Worm (Caenorhabditis elegans): ENCODE measurements around the gene srp-6.

DNA sequence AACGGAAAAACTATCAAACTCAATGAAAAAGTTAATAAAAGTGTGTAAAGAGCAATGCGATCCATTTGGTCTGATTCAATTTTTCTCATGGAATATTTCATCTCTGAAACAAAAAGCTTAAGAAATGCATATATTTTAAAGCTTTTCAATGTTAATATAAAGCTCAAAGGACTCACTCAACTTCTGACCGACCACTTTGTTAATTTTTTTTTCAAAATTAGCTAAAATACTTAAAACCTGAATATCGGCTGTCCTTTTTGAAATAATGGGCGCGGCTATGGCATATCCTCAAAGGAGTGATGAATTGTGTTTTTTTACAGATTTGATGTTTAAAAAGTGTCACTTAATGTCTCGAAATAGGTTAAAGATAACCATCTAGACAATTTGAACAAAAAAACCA is 3.9 kb upstream of the srp-6 start, which contains the start of gene C02H6.1:
- TF ChIP-seq fos-1 (tag; optimal IDR thresholded peaks at IDR 0.05) (no peak), snpc-4 (tag; optimal IDR thresholded peaks at IDR 0.05) (no peak), nhr-129 (tag; optimal IDR thresholded peaks at IDR 0.05) (no peak)

Measured in whole organism, L2 larva.